Worm (Caenorhabditis elegans): ENCODE data around the gene ZC168.2.

ce11 chrIV:10695203-10695602 is 32.6 kb upstream of the ZC168.2 start, which contains the start of gene R102.4:
- no peak for TF ChIP-seq dao-5 (tag; optimal IDR thresholded peaks at IDR 0.05)
- no peak for TF ChIP-seq him-1 (tag; optimal IDR thresholded peaks at IDR 0.05)
